Fruit fly (Drosophila melanogaster): ENCODE results near the gene CG4022.

Gene CG4022

DNA sequence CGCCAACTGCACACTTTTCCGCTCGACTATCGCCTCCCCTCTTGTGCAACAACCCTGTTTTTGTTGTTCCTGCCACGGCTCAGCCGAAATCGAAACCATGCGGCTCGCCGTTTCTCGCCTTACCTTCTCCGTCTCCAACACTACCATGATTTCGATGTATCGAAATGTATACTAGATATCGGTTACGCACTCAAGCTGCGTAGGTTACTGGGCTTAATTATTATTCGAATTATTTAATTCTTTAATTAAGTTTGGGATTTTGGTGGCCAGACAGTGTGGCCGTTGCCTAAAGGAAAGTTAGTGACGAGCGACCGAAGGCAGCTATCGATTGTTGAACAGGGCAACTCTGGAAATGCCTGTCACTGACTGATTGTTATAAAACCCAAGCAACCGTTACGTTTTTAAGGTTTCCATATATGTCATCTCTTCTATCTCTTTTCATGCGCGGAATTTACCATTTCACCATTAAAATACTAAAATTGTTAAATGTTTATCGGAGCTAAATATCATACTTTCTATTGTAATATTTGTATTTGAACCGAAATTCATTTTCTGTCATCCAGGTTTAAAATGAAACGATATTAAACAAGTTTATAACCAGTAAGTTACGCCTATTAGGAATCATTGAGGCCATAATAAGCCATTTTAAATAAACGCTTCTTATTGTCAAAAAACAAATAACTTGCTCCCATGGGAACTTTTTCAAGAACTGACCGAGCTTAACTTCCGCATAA, 8.3 kb downstream of the CG4022 start, which contains the start of gene eIF4E1 (continued):
- TF ChIP-seq CG14860 (GFP tag; IDR thresholded peaks at IDR 0.05; ENCODE audit: partially characterized antibody), result peak; percentile 36; the same call in 2 of the 3 replicates
- TF ChIP-seq ERR (GFP tag; optimal IDR thresholded peaks at IDR 0.05), result peak; percentile 3
- peak; percentile 8 for TF ChIP-seq bcd (GFP tag; optimal IDR thresholded peaks at IDR 0.05)
- peak; percentile 67 for TF ChIP-seq CG7963 (GFP tag; IDR thresholded peaks at IDR 0.05; ENCODE audit: partially characterized antibody)
- TF ChIP-seq Ravus (GFP tag; IDR thresholded peaks at IDR 0.05), result no peak
- peak; percentile 0 for TF ChIP-seq CG18262 (tag; optimal IDR thresholded peaks at IDR 0.05)
- TF ChIP-seq HLH4C (GFP tag; IDR thresholded peaks at IDR 0.05; ENCODE audit: partially characterized antibody), result peak; percentile 57; the same call in 2 of the 3 replicates

DNA sequence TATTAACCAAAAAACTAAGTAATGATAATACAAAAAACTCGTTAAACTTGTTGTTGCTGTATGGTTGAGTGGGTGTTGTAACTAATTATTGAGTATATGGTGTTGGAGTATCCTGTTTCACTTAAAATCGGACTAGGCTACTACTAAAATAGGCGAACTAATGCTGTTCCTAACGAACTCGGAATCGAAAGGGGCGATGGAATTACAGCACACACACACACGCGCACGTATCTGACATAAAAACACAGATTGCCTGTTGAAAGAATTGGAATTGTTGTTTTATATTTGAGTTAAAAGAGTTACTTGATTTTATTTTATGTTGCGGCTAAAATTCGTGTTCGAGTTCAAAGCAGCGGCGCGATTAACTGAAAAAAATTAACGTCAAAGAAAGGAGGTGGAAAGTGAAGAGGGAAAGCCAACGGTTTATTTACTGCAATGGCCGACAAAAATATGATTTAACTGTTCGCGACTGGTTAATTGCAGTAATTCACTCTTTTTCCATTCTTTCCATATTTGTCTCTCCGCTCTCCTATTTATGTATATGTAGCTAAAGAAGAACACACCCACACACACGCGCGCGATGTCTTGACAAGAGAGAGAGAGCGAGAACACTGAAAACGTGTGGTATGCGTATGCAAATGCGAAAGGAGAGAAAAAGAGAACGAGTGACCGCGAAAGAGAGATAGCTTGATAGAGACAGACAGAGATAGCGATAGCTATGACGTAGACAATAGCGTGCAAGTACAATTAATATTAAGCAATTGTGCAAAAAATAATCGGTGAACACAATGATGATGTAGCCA, 9.1 kb downstream of the CG4022 start:
- TF ChIP-seq Atf6 (GFP tag; IDR thresholded peaks at IDR 0.05), result 0 out of 2 replicates have a peak, but pooled peaks have one; percentile 13
- TF ChIP-seq cg (GFP tag; optimal IDR thresholded peaks at IDR 0.05), result peak; percentile 90
- TF ChIP-seq chm (GFP tag; IDR thresholded peaks at IDR 0.05), result peak; percentile 59; the same call in 1 of the 2 replicates
- peak; percentile 49; the same call in 1 of the 2 replicates for TF ChIP-seq seq (GFP tag; IDR thresholded peaks at IDR 0.05)
- TF ChIP-seq yki (optimal IDR thresholded peaks at IDR 0.05), result peak; percentile 55
- TF ChIP-seq Hr39 (optimal IDR thresholded peaks at IDR 0.05), result no peak
- no peak for TF ChIP-seq CG6689 (GFP tag; IDR thresholded peaks at IDR 0.05)
- TF ChIP-seq CG15479 (GFP tag; optimal IDR thresholded peaks at IDR 0.05), result peak; percentile 91
- TF ChIP-seq CG8924 (tag; optimal IDR thresholded peaks at IDR 0.05), result peak; percentile 20
- peak in 1 of 2 experiments; percentile 85 for TF ChIP-seq eve (GFP tag; optimal IDR thresholded peaks at IDR 0.05)
- no peak for TF ChIP-seq CG16779 (GFP tag; IDR thresholded peaks at IDR 0.05)
- TF ChIP-seq MBD-R2 (GFP tag; IDR thresholded peaks at IDR 0.05), result peak; percentile 20; the same call in 1 of the 2 replicates
- peak; percentile 42; the same call in 1 of the 3 replicates for TF ChIP-seq so (GFP tag; IDR thresholded peaks at IDR 0.05)
- peak; percentile 39 for TF ChIP-seq kni (GFP tag; optimal IDR thresholded peaks at IDR 0.05)
- TF ChIP-seq sd (tag; optimal IDR thresholded peaks at IDR 0.05), result peak; percentile 94
- TF ChIP-seq gcm (GFP tag; optimal IDR thresholded peaks at IDR 0.05), result no peak
- peak; percentile 85 for TF ChIP-seq BtbVII (GFP tag; optimal IDR thresholded peaks at IDR 0.05)
- no peak for TF ChIP-seq vnd (GFP tag; IDR thresholded peaks at IDR 0.05; ENCODE audit: partially characterized antibody)
- TF ChIP-seq cwo (GFP tag; optimal IDR thresholded peaks at IDR 0.05), result peak; percentile 13
- no peak for TF ChIP-seq lilli (GFP tag; optimal IDR thresholded peaks at IDR 0.05)
- TF ChIP-seq otp (GFP tag; IDR thresholded peaks at IDR 0.05), result no peak
- no peak for TF ChIP-seq CG8290 (GFP tag; optimal IDR thresholded peaks at IDR 0.05)
- no peak for TF ChIP-seq CG8290 (tag; optimal IDR thresholded peaks at IDR 0.05)
- TF ChIP-seq nom (GFP tag; optimal IDR thresholded peaks at IDR 0.05), result peak; percentile 39
- TF ChIP-seq Med (GFP tag), result peak; percentile 48
- peak; percentile 10 for TF ChIP-seq CG34376 (GFP tag; optimal IDR thresholded peaks at IDR 0.05)
- peak; percentile 14 for TF ChIP-seq lbe (GFP tag; optimal IDR thresholded peaks at IDR 0.05)
- TF ChIP-seq CG11695 (GFP tag; IDR thresholded peaks at IDR 0.05), result 0 out of 3 replicates have a peak, but pooled peaks have one; percentile 6
- peak; percentile 91 to 96 for TF ChIP-seq Trl (optimal IDR thresholded peaks at IDR 0.05)
- TF ChIP-seq Trl (GFP tag; optimal IDR thresholded peaks at IDR 0.05), result peak; percentile 40
- TF ChIP-seq sqz (GFP tag; optimal IDR thresholded peaks at IDR 0.05), result peak; percentile 22
- peak; percentile 85 for TF ChIP-seq vvl (GFP tag; IDR thresholded peaks at IDR 0.05)
- peak; percentile 70 for TF ChIP-seq pros (GFP tag; optimal IDR thresholded peaks at IDR 0.05)
- TF ChIP-seq CG10321 (GFP tag; IDR thresholded peaks at IDR 0.05), result peak; percentile 58; the same call in 1 of the 2 replicates
- peak; percentile 11 for TF ChIP-seq CG17385 (GFP tag; optimal IDR thresholded peaks at IDR 0.05)
- TF ChIP-seq CG1832 (GFP tag; optimal IDR thresholded peaks at IDR 0.05), result peak; percentile 85
- TF ChIP-seq Rfx (GFP tag; IDR thresholded peaks at IDR 0.05), result no peak
- TF ChIP-seq sr (GFP tag; IDR thresholded peaks at IDR 0.05), result peak; percentile 57; the same call in 1 of the 3 replicates
- TF ChIP-seq stc (GFP tag; IDR thresholded peaks at IDR 0.05), result peak; percentile 13; the same call in 1 of the 2 replicates
- no peak for TF ChIP-seq CG14014 (GFP tag; IDR thresholded peaks at IDR 0.05)

All from whole organism, embryonic.